Worm (Caenorhabditis elegans) whole organism, late embryonic: ENCODE measurements around the gene irld-60.

Experiments
- K02D7.2 ChIP-seq: sonication (generic microtip); optimal IDR thresholded peaks from 2 replicates; lab custom pipeline; 2017; ENCODE audit warnings: mild to moderate bottlenecking, missing genetic modification characterization, missing compliant biosample characterization
- K09A11.1 ChIP-seq: sonication (generic microtip); optimal IDR thresholded peaks from 2 replicates; lab custom pipeline; 2017; ENCODE audit warnings: antibody characterized with exemption, mild to moderate bottlenecking, missing genetic modification characterization, missing compliant biosample characterization; ENCODE audit not compliant: insufficient read depth
- Y22D7AL.16 ChIP-seq: sonication (generic microtip); optimal IDR thresholded peaks from 2 replicates; lab custom pipeline; 2016; ENCODE audit warnings: missing genetic modification characterization, missing compliant biosample characterization
- ceh-14 ChIP-seq: sonication (generic microtip); optimal IDR thresholded peaks from 2 replicates; lab custom pipeline; 2016; ENCODE audit warnings: missing genotype, missing genetic modification characterization, missing compliant biosample characterization
- ceh-45 ChIP-seq: fragments of 200-800 bp; sonication (Bioruptor generic); IDR thresholded peaks from 2 replicates; pipeline ENCODE4 v1.3.6; 2022; ENCODE audit warnings: missing genetic modification reagents, missing genetic modification characterization, missing compliant biosample characterization
- dve-1 ChIP-seq: sonication (generic microtip); optimal IDR thresholded peaks from 2 replicates; lab custom pipeline; 2017; ENCODE audit warnings: antibody characterized with exemption, mild to moderate bottlenecking, missing genetic modification characterization, missing compliant biosample characterization
- elt-2 ChIP-seq: sonication (generic microtip); optimal IDR thresholded peaks from 2 replicates; lab custom pipeline; 2016; ENCODE audit warnings: missing genetic modification reagents, missing genetic modification characterization, missing compliant biosample characterization
- elt-4 ChIP-seq: sonication (generic microtip); optimal IDR thresholded peaks from 2 replicates; lab custom pipeline; 2016; ENCODE audit warnings: missing genetic modification characterization, missing compliant biosample characterization
- ets-4 ChIP-seq: sonication (generic microtip); optimal IDR thresholded peaks from 2 replicates; lab custom pipeline; 2016; ENCODE audit warnings: missing genetic modification characterization, missing compliant biosample characterization
- eyg-1 ChIP-seq: sonication (generic microtip); optimal IDR thresholded peaks from 2 replicates; lab custom pipeline; 2016; ENCODE audit warnings: missing genotype, missing genetic modification characterization, missing compliant biosample characterization
- fkh-10 ChIP-seq: fragments of 150-350 bp; optimal IDR thresholded peaks from 2 replicates; lab custom pipeline; 2014; ENCODE audit warnings: missing biosample characterization, missing genetic modification reagents, missing genetic modification characterization
- fkh-6 ChIP-seq: sonication (generic microtip); optimal IDR thresholded peaks from 2 replicates; lab custom pipeline; 2016; ENCODE audit warnings: missing genetic modification characterization, missing compliant biosample characterization
- hlh-13 ChIP-seq: fragments of 200-800 bp; sonication (Bioruptor generic); optimal IDR thresholded peaks from 2 replicates; lab custom pipeline; 2018; ENCODE audit warnings: mild to moderate bottlenecking, missing genetic modification characterization, missing compliant biosample characterization
- hlh-30 ChIP-seq: sonication (generic microtip); optimal IDR thresholded peaks from 2 replicates; lab custom pipeline; 2017; ENCODE audit warnings: antibody characterized with exemption, missing genetic modification characterization, missing compliant biosample characterization; ENCODE audit not compliant: insufficient read depth
- hlh-6 ChIP-seq: sonication (generic microtip); optimal IDR thresholded peaks from 2 replicates; lab custom pipeline; 2016; ENCODE audit warnings: missing genotype, missing genetic modification characterization, missing compliant biosample characterization
- hlh-8 ChIP-seq: sonication (generic microtip); optimal IDR thresholded peaks from 2 replicates; lab custom pipeline; 2016; ENCODE audit warnings: missing genotype, missing genetic modification characterization, missing compliant biosample characterization
- madf-2 ChIP-seq: sonication (generic microtip); optimal IDR thresholded peaks from 2 replicates; lab custom pipeline; 2017; ENCODE audit warnings: missing genetic modification characterization, missing compliant biosample characterization
- nfya-1 ChIP-seq: sonication (generic microtip); optimal IDR thresholded peaks from 2 replicates; lab custom pipeline; 2017; ENCODE audit warnings: missing genetic modification characterization, mild to moderate bottlenecking, missing compliant biosample characterization, antibody characterized with exemption, moderate library complexity
- nhr-232 ChIP-seq: sonication (generic microtip); optimal IDR thresholded peaks from 2 replicates; lab custom pipeline; 2016; ENCODE audit warnings: missing genetic modification characterization, missing compliant biosample characterization
- pat-9 ChIP-seq: fragments of 200-800 bp; sonication (Bioruptor generic); optimal IDR thresholded peaks from 2 replicates; lab custom pipeline; 2018; ENCODE audit warnings: mild to moderate bottlenecking, missing genetic modification characterization, moderate library complexity, missing compliant biosample characterization
- pha-2 ChIP-seq: sonication (generic microtip); optimal IDR thresholded peaks from 2 replicates; lab custom pipeline; 2017; ENCODE audit warnings: mild to moderate bottlenecking, missing genetic modification characterization, missing compliant biosample characterization
- pha-4 ChIP-seq: fragments of 150-350 bp; optimal IDR thresholded peaks from 2 replicates; lab custom pipeline; 2018; ENCODE audit warnings: missing biosample characterization, missing genetic modification reagents, missing genetic modification characterization
- pqm-1 ChIP-seq: sonication (generic microtip); optimal IDR thresholded peaks from 2 replicates; lab custom pipeline; 2016; ENCODE audit warnings: missing genetic modification characterization, missing compliant biosample characterization
- syd-9 ChIP-seq: sonication (generic microtip); optimal IDR thresholded peaks from 2 replicates; lab custom pipeline; 2016; ENCODE audit warnings: mild to moderate bottlenecking, missing genetic modification characterization, moderate library complexity, missing compliant biosample characterization
- tbx-2 ChIP-seq: sonication (generic microtip); optimal IDR thresholded peaks from 2 replicates; lab custom pipeline; 2016; ENCODE audit warnings: missing genetic modification characterization, missing compliant biosample characterization
- tbx-7 ChIP-seq: sonication (generic microtip); optimal IDR thresholded peaks from 2 replicates; lab custom pipeline; 2016; ENCODE audit warnings: missing genotype, missing genetic modification characterization, missing compliant biosample characterization
- ttx-3 ChIP-seq: sonication (generic microtip); optimal IDR thresholded peaks from 2 replicates; lab custom pipeline; 2016; ENCODE audit warnings: missing genetic modification reagents, missing genetic modification characterization, missing compliant biosample characterization
- unc-3 ChIP-seq, 2 experiments: fragments of 200-800 bp in 1 of 2; sonication (Bioruptor generic) in 1 of 2; sonication (generic microtip) in 1 of 2; conservative IDR thresholded peaks in 1 of 2; optimal IDR thresholded peaks in 1 of 2; 2 replicates each; pipeline versions ENCODE4 v1.3.6 to Lab custom; 2016 to 2022; ENCODE audit warnings: missing compliant biosample characterization in 2 of 2, missing genetic modification characterization in 2 of 2, missing genetic modification reagents in 1 of 2
- unc-42 ChIP-seq: sonication (generic microtip); optimal IDR thresholded peaks from 2 replicates; lab custom pipeline; 2016; ENCODE audit warnings: missing genotype, missing genetic modification characterization, missing compliant biosample characterization
- unc-86 ChIP-seq: sonication (generic microtip); optimal IDR thresholded peaks from 2 replicates; lab custom pipeline; 2016; ENCODE audit warnings: missing genetic modification characterization, missing compliant biosample characterization

The irld-60 gene

ce11 chrIII:12788239-12788638, 37.5 kb upstream of the irld-60 start:
- TF ChIP-seq fkh-6 (tag; lab: Kevin White, UChicago) = no peak
- no peak for TF ChIP-seq hlh-6 (tag; lab: Kevin White, UChicago)
- no peak for TF ChIP-seq syd-9 (tag; lab: Kevin White, UChicago)
- no peak for TF ChIP-seq fkh-10 (GFP tag; lab: Kevin White, UChicago)
- TF ChIP-seq unc-86 (tag; lab: Kevin White, UChicago) = no peak
- no peak for TF ChIP-seq pqm-1 (tag; lab: Kevin White, UChicago)
- no peak for TF ChIP-seq hlh-30

ce11 chrIII:12785427-12785826, 34.7 kb upstream of the irld-60 start:
- TF ChIP-seq hlh-6 (tag; lab: Kevin White, UChicago) (no peak), nfya-1 (tag; lab: Kevin White, UChicago) (peak; percentile 67)

- no peak for TF ChIP-seq ets-4
- TF ChIP-seq hlh-8 (tag; lab: Kevin White, UChicago) = no peak
- no peak for TF ChIP-seq nhr-232 (tag; lab: Kevin White, UChicago)
Measured at ce11 chrIII:12784854-12785253, 34.1 kb upstream of the irld-60 start, which contains the start of gene lgc-37. TSS of gene lgc-37 (plus strand) at chrIII:12785154.

- peak; percentile 9 for TF ChIP-seq unc-42 (tag; lab: Kevin White, UChicago)
- TF ChIP-seq pha-2 = no peak
- TF ChIP-seq, all 69 proteins: peak for 1
Measured at ce11 chrIII:12783878-12784277, 33.1 kb upstream of the irld-60 start.

ce11 chrIII:12779676-12780337, 29.1 kb upstream of the irld-60 start, which contains the start of gene gab-1:
TSS of gene gab-1 (minus strand) at chrIII:12779726.
- no peak for TF ChIP-seq hlh-8 (tag; lab: Kevin White, UChicago)
- no peak for TF ChIP-seq tbx-2 (tag; lab: Kevin White, UChicago)
- peak; percentile 12 for TF ChIP-seq ceh-14
- no peak for TF ChIP-seq ttx-3 (tag; lab: Kevin White, UChicago)
- TF ChIP-seq K02D7.2 (tag; lab: Kevin White, UChicago) = peak; percentile 28
- TF ChIP-seq, all 69 proteins: peak for 2

ce11 chrIII:12773753-12774152, 23.0 kb upstream of the irld-60 start:
- no peak for TF ChIP-seq unc-3 (GFP tag; conservative IDR thresholded peaks at IDR 0.05; lab: Robert Waterston, UW)
- TF ChIP-seq unc-3 (tag; optimal IDR thresholded peaks at IDR 0.05; lab: Kevin White, UChicago) = no peak
- TF ChIP-seq nfya-1 (tag; lab: Kevin White, UChicago) = peak; percentile 95

- TF ChIP-seq eyg-1 (tag; lab: Kevin White, UChicago) = no peak
- TF ChIP-seq pat-9 (tag; lab: Kevin White, UChicago) = no peak
- no peak for TF ChIP-seq pha-2
- no peak for TF ChIP-seq pha-4 (tag; lab: Kevin White, UChicago)
- TF ChIP-seq K09A11.1 = no peak
- TF ChIP-seq tbx-7 (tag; lab: Kevin White, UChicago) = no peak
- no peak for TF ChIP-seq pqm-1 (tag; lab: Kevin White, UChicago)
- no peak for TF ChIP-seq nfya-1 (tag; lab: Kevin White, UChicago)
- TF ChIP-seq fkh-10 (GFP tag; lab: Kevin White, UChicago) = no peak
- no peak for TF ChIP-seq unc-86 (tag; lab: Kevin White, UChicago)
Measured at ce11 chrIII:12764241-12764640, 13.5 kb upstream of the irld-60 start, which contains the start of the genes irld-19 and irld-61. TSS of gene irld-19 (minus strand) at chrIII:12764341. TSS of gene irld-61 (plus strand) at chrIII:12764553.

ce11 chrIII:12757367-12757766, 6.6 kb upstream of the irld-60 start, which contains the start of gene srw-9:
TSS of gene srw-9 (plus strand) at chrIII:12757667.
- TF ChIP-seq ceh-45 (GFP tag; lab: Robert Waterston, UW) (no peak), elt-2 (tag; lab: Kevin White, UChicago) (no peak), madf-2 (tag; lab: Kevin White, UChicago) (no peak), elt-4 (tag; lab: Kevin White, UChicago) (no peak), hlh-13 (GFP tag; lab: Kevin White, UChicago) (no peak), Y22D7AL.16 (no peak), dve-1 (tag; lab: Kevin White, UChicago) (no peak), ets-4 (no peak), tbx-7 (tag; lab: Kevin White, UChicago) (no peak)
